Worm (Caenorhabditis elegans) whole organism, midembryonic: ENCODE data around the gene sru-30.

Source experiments
- T22C8.4 ChIP-seq: fragments of 200-800 bp; sonication (Bioruptor generic); IDR thresholded peaks from 2 replicates; pipeline ENCODE4 v1.3.6; 2022; ENCODE audit warnings: missing genetic modification characterization, missing compliant biosample characterization
- cog-1 ChIP-seq: sonication (generic microtip); optimal IDR thresholded peaks from 2 replicates; lab custom pipeline; 2016; ENCODE audit warnings: missing genetic modification characterization, missing compliant biosample characterization
- flt-1 ChIP-seq: fragments of 200-800 bp; sonication (Bioruptor generic); IDR thresholded peaks from 2 replicates; pipeline ENCODE4 v1.3.6; 2022; ENCODE audit warnings: missing genetic modification characterization, missing compliant biosample characterization
- klf-2 ChIP-seq: fragments of 200-800 bp; sonication (Bioruptor generic); conservative IDR thresholded peaks from 2 replicates; pipeline ENCODE4 v1.3.6; 2022; ENCODE audit warnings: missing genetic modification reagents, missing genetic modification characterization, missing compliant biosample characterization
- med-1 ChIP-seq: sonication (generic microtip); optimal IDR thresholded peaks from 2 replicates; lab custom pipeline; 2017; ENCODE audit warnings: missing genetic modification characterization, mild to moderate bottlenecking, missing compliant biosample characterization, antibody characterized with exemption, missing genetic modification reagents; ENCODE audit not compliant: insufficient read depth
- ref-1 ChIP-seq: fragments of 200-800 bp; sonication (Bioruptor generic); conservative IDR thresholded peaks from 2 replicates; pipeline ENCODE4 v1.3.6; 2022; ENCODE audit warnings: missing genetic modification reagents, missing genetic modification characterization, missing compliant biosample characterization
- tab-1 ChIP-seq: fragments of 200-800 bp; sonication (Bioruptor generic); IDR thresholded peaks from 2 replicates; pipeline ENCODE4 v1.3.6; 2022; ENCODE audit warnings: missing genetic modification characterization, missing compliant biosample characterization
- ztf-23 ChIP-seq: fragments of 200-800 bp; sonication (Bioruptor generic); IDR thresholded peaks from 2 replicates; pipeline ENCODE4 v1.3.6; 2022; ENCODE audit warnings: missing genetic modification reagents, missing genetic modification characterization, missing compliant biosample characterization
- ztf-29 ChIP-seq: fragments of 200-800 bp; sonication (Bioruptor generic); IDR thresholded peaks from 2 replicates; pipeline ENCODE4 v1.3.6; 2022; ENCODE audit warnings: missing genetic modification reagents, missing genetic modification characterization, missing compliant biosample characterization

Gene sru-30

ce11 chrV:9796562-9796961, 17.1 kb upstream of the sru-30 start, which contains the start of gene F46B6.9:
F46B6.9 (plus strand) TSS chrV:9796862.
- TF ChIP-seq tab-1 (GFP tag; lab: Robert Waterston, UW) (no peak), ztf-23 (GFP tag; lab: Robert Waterston, UW) (no peak), cog-1 (tag; lab: Kevin White, UChicago) (no peak), T22C8.4 (no peak), klf-2 (GFP tag; lab: Robert Waterston, UW) (no peak), ref-1 (GFP tag; lab: Robert Waterston, UW) (no peak)

- no peak for TF ChIP-seq T22C8.4
- TF ChIP-seq med-1 (GFP tag; lab: Kevin White, UChicago): no peak
- TF ChIP-seq cog-1 (tag; lab: Kevin White, UChicago): no peak
- no peak for TF ChIP-seq klf-2 (GFP tag; lab: Robert Waterston, UW)
- TF ChIP-seq ztf-23 (GFP tag; lab: Robert Waterston, UW): no peak
- no peak for TF ChIP-seq tab-1 (GFP tag; lab: Robert Waterston, UW)
- TF ChIP-seq flt-1 (GFP tag; lab: Robert Waterston, UW): no peak
- no peak for TF ChIP-seq ref-1 (GFP tag; lab: Robert Waterston, UW)
- no peak for TF ChIP-seq ztf-29 (GFP tag; lab: Robert Waterston, UW)
These were observed 15.4 kb upstream of the sru-30 start for ce11 chrV:9798212-9798611.

- TF ChIP-seq T22C8.4: no peak
- TF ChIP-seq ref-1 (GFP tag; lab: Robert Waterston, UW): no peak
- no peak for TF ChIP-seq klf-2 (GFP tag; lab: Robert Waterston, UW)
- TF ChIP-seq cog-1 (tag; lab: Kevin White, UChicago): no peak
- TF ChIP-seq med-1 (GFP tag; lab: Kevin White, UChicago): no peak
- no peak for TF ChIP-seq ztf-29 (GFP tag; lab: Robert Waterston, UW)
- TF ChIP-seq ztf-23 (GFP tag; lab: Robert Waterston, UW): no peak
- TF ChIP-seq flt-1 (GFP tag; lab: Robert Waterston, UW): no peak
- no peak for TF ChIP-seq tab-1 (GFP tag; lab: Robert Waterston, UW)
These were observed 14.6 kb upstream of the sru-30 start, which contains the start of gene F46B6.13 for ce11 chrV:9799076-9799475. F46B6.13 (minus strand) TSS chrV:9799176.

ce11 chrV:9801965-9802364, 11.7 kb upstream of the sru-30 start, which contains the start of gene F46B6.10:
F46B6.10 (minus strand) TSS chrV:9802065.
- TF ChIP-seq flt-1 (GFP tag; lab: Robert Waterston, UW): no peak
- no peak for TF ChIP-seq cog-1 (tag; lab: Kevin White, UChicago)
- TF ChIP-seq tab-1 (GFP tag; lab: Robert Waterston, UW): no peak
- TF ChIP-seq ztf-29 (GFP tag; lab: Robert Waterston, UW): no peak
- TF ChIP-seq ztf-23 (GFP tag; lab: Robert Waterston, UW): no peak
- TF ChIP-seq med-1 (GFP tag; lab: Kevin White, UChicago): no peak
- no peak for TF ChIP-seq klf-2 (GFP tag; lab: Robert Waterston, UW)
- TF ChIP-seq ref-1 (GFP tag; lab: Robert Waterston, UW): no peak
- no peak for TF ChIP-seq T22C8.4

ce11 chrV:9803176-9803575, 10.5 kb upstream of the sru-30 start, which contains the start of gene sru-39:
sru-39 (plus strand) TSS chrV:9803476.
- TF ChIP-seq cog-1 (tag; lab: Kevin White, UChicago): no peak
- TF ChIP-seq ztf-23 (GFP tag; lab: Robert Waterston, UW): no peak
- TF ChIP-seq med-1 (GFP tag; lab: Kevin White, UChicago): no peak
- TF ChIP-seq flt-1 (GFP tag; lab: Robert Waterston, UW): no peak

- TF ChIP-seq ztf-29 (GFP tag; lab: Robert Waterston, UW) (no peak), ztf-23 (GFP tag; lab: Robert Waterston, UW) (no peak), tab-1 (GFP tag; lab: Robert Waterston, UW) (no peak), T22C8.4 (no peak), flt-1 (GFP tag; lab: Robert Waterston, UW) (no peak), ref-1 (GFP tag; lab: Robert Waterston, UW) (no peak), klf-2 (GFP tag; lab: Robert Waterston, UW) (no peak), cog-1 (tag; lab: Kevin White, UChicago) (no peak), med-1 (GFP tag; lab: Kevin White, UChicago) (no peak)
These were observed 8.5 kb upstream of the sru-30 start, which contains the start of gene sru-37 for ce11 chrV:9805161-9805560. sru-37 (plus strand) TSS chrV:9805461.

- TF ChIP-seq ztf-23 (GFP tag; lab: Robert Waterston, UW) (no peak), T22C8.4 (no peak), flt-1 (GFP tag; lab: Robert Waterston, UW) (no peak), ref-1 (GFP tag; lab: Robert Waterston, UW) (no peak), ztf-29 (GFP tag; lab: Robert Waterston, UW) (no peak), med-1 (GFP tag; lab: Kevin White, UChicago) (no peak), tab-1 (GFP tag; lab: Robert Waterston, UW) (no peak), klf-2 (GFP tag; lab: Robert Waterston, UW) (no peak), cog-1 (tag; lab: Kevin White, UChicago) (no peak)
These were observed 2.5 kb upstream of the sru-30 start, which contains the start of gene sru-29 for ce11 chrV:9811154-9811553. sru-29 (plus strand) TSS chrV:9811454.

ce11 chrV:9812216-9812615, 1.4 kb upstream of the sru-30 start:
- TF ChIP-seq cog-1 (tag; lab: Kevin White, UChicago) (no peak), med-1 (GFP tag; lab: Kevin White, UChicago) (no peak), klf-2 (GFP tag; lab: Robert Waterston, UW) (no peak), tab-1 (GFP tag; lab: Robert Waterston, UW) (no peak), T22C8.4 (no peak), flt-1 (GFP tag; lab: Robert Waterston, UW) (no peak), ztf-29 (GFP tag; lab: Robert Waterston, UW) (no peak)

ce11 chrV:9816390-9816789, 2.8 kb downstream of the sru-30 start, which contains the start of gene sru-31:
sru-31 (plus strand) TSS chrV:9816690.
- TF ChIP-seq cog-1 (tag; lab: Kevin White, UChicago) (no peak), klf-2 (GFP tag; lab: Robert Waterston, UW) (no peak), ztf-23 (GFP tag; lab: Robert Waterston, UW) (no peak), ztf-29 (GFP tag; lab: Robert Waterston, UW) (no peak), T22C8.4 (no peak), flt-1 (GFP tag; lab: Robert Waterston, UW) (no peak)
